Worm (Caenorhabditis elegans): ENCODE results near the gene lgc-20.

The lgc-20 gene

ce11 chrII:11333375-11333774 is 10.0 kb downstream of the lgc-20 start:
- TF ChIP-seq ceh-6 (GFP tag; optimal IDR thresholded peaks at IDR 0.05) = no peak
- TF ChIP-seq ceh-18 (tag; optimal IDR thresholded peaks at IDR 0.05) = no peak
- peak; percentile 19 for TF ChIP-seq unc-42 (tag; optimal IDR thresholded peaks at IDR 0.05)

ce11 chrII:11329021-11329479 is 14.4 kb downstream of the lgc-20 start, which contains the start of gene tag-180:
Gene tag-180 (minus strand): TSS chrII:11329429.
- TF ChIP-seq K02D7.2 (tag; optimal IDR thresholded peaks at IDR 0.05) (no peak), unc-42 (tag; optimal IDR thresholded peaks at IDR 0.05) (peak; percentile 37), ztf-16 (tag; optimal IDR thresholded peaks at IDR 0.05) (no peak), ceh-24 (tag; optimal IDR thresholded peaks at IDR 0.05) (no peak), ceh-34 (tag; optimal IDR thresholded peaks at IDR 0.05) (no peak), ceh-14 (tag; optimal IDR thresholded peaks at IDR 0.05) (no peak), pax-1 (tag; optimal IDR thresholded peaks at IDR 0.05) (no peak), ceh-31 (tag; optimal IDR thresholded peaks at IDR 0.05) (peak; percentile 33), lin-11 (tag; optimal IDR thresholded peaks at IDR 0.05) (no peak), ceh-18 (tag; optimal IDR thresholded peaks at IDR 0.05) (no peak), unc-55 (GFP tag; optimal IDR thresholded peaks at IDR 0.05) (no peak), ttx-3 (tag; optimal IDR thresholded peaks at IDR 0.05) (no peak), elt-4 (tag; optimal IDR thresholded peaks at IDR 0.05) (peak; percentile 28), C08G9.2 (tag; optimal IDR thresholded peaks at IDR 0.05) (no peak), fkh-6 (tag; optimal IDR thresholded peaks at IDR 0.05) (no peak)

ce11 chrII:11319591-11319990 is 23.8 kb downstream of the lgc-20 start, which contains the start of gene nlp-51:
Gene nlp-51 (minus strand): TSS chrII:11319691.
- no peak for TF ChIP-seq npax-4 (tag; optimal IDR thresholded peaks at IDR 0.05)
- no peak for TF ChIP-seq syd-9 (tag; optimal IDR thresholded peaks at IDR 0.05)
- no peak for TF ChIP-seq K02D7.2 (tag; optimal IDR thresholded peaks at IDR 0.05)
- TF ChIP-seq unc-86 (tag; optimal IDR thresholded peaks at IDR 0.05) = no peak
- no peak for TF ChIP-seq pha-4 (tag; optimal IDR thresholded peaks at IDR 0.05)
- TF ChIP-seq ceh-31 (tag; optimal IDR thresholded peaks at IDR 0.05) = no peak
- TF ChIP-seq ztf-16 (tag; optimal IDR thresholded peaks at IDR 0.05) = no peak
- no peak for TF ChIP-seq K09A11.1 (tag; optimal IDR thresholded peaks at IDR 0.05; ENCODE audit: insufficient read depth)
- TF ChIP-seq sox-2 (GFP tag; IDR thresholded peaks at IDR 0.05) = no peak
- no peak for TF ChIP-seq ets-4 (tag; optimal IDR thresholded peaks at IDR 0.05)
- no peak for TF ChIP-seq lim-6 (tag; optimal IDR thresholded peaks at IDR 0.05)
- no peak for TF ChIP-seq rnt-1 (tag; optimal IDR thresholded peaks at IDR 0.05)
- TF ChIP-seq ceh-6 (GFP tag; optimal IDR thresholded peaks at IDR 0.05) = no peak
- no peak for TF ChIP-seq pag-3 (tag; optimal IDR thresholded peaks at IDR 0.05; ENCODE audit: borderline replicate concordance)
- no peak for TF ChIP-seq ceh-2 (tag; optimal IDR thresholded peaks at IDR 0.05)
- TF ChIP-seq ceh-48 (tag; optimal IDR thresholded peaks at IDR 0.05) = no peak
- TF ChIP-seq elt-4 (tag; optimal IDR thresholded peaks at IDR 0.05) = no peak
- no peak for TF ChIP-seq ceh-22 (tag; optimal IDR thresholded peaks at IDR 0.05)
- TF ChIP-seq ahr-1 (tag; optimal IDR thresholded peaks at IDR 0.05) = no peak
- TF ChIP-seq hlh-30 (tag; optimal IDR thresholded peaks at IDR 0.05; ENCODE audit: insufficient read depth) = no peak

ce11 chrII:11316663-11317062 is 26.7 kb downstream of the lgc-20 start:
- TF ChIP-seq K02D7.2 (tag; optimal IDR thresholded peaks at IDR 0.05) (no peak), unc-55 (GFP tag; optimal IDR thresholded peaks at IDR 0.05) (no peak), pqm-1 (tag; optimal IDR thresholded peaks at IDR 0.05) (no peak), che-1 (tag; optimal IDR thresholded peaks at IDR 0.05) (no peak), ceh-6 (GFP tag; optimal IDR thresholded peaks at IDR 0.05) (no peak), ceh-22 (tag; optimal IDR thresholded peaks at IDR 0.05) (no peak), gmeb-2 (tag; optimal IDR thresholded peaks at IDR 0.05) (no peak), ceh-31 (tag; optimal IDR thresholded peaks at IDR 0.05) (no peak), unc-42 (tag; optimal IDR thresholded peaks at IDR 0.05) (peak; percentile 63)

ce11 chrII:11314165-11314564 is 29.2 kb downstream of the lgc-20 start, which contains the start of gene T24F1.4:
Gene T24F1.4 (minus strand): TSS chrII:11314265.
- TF ChIP-seq pat-9 (tag; optimal IDR thresholded peaks at IDR 0.05) (no peak), Y22D7AL.16 (tag; optimal IDR thresholded peaks at IDR 0.05) (no peak), ceh-31 (tag; optimal IDR thresholded peaks at IDR 0.05) (no peak), nhr-232 (tag; optimal IDR thresholded peaks at IDR 0.05) (no peak), fax-1 (tag; optimal IDR thresholded peaks at IDR 0.05) (no peak), hlh-30 (tag; optimal IDR thresholded peaks at IDR 0.05; ENCODE audit: insufficient read depth) (no peak), nfya-1 (tag; optimal IDR thresholded peaks at IDR 0.05) (no peak), C08G9.2 (tag; optimal IDR thresholded peaks at IDR 0.05) (no peak), ama-1 (optimal IDR thresholded peaks at IDR 0.05) (no peak), dmd-4 (tag; optimal IDR thresholded peaks at IDR 0.05; ENCODE audit: borderline replicate concordance) (no peak), elt-2 (tag; optimal IDR thresholded peaks at IDR 0.05) (no peak), lin-11 (tag; optimal IDR thresholded peaks at IDR 0.05) (no peak), pax-1 (tag; optimal IDR thresholded peaks at IDR 0.05) (no peak), K09A11.1 (tag; optimal IDR thresholded peaks at IDR 0.05; ENCODE audit: insufficient read depth) (no peak), gmeb-2 (tag; optimal IDR thresholded peaks at IDR 0.05) (no peak), unc-86 (tag; optimal IDR thresholded peaks at IDR 0.05) (no peak)

All from whole organism, late embryonic.